Worm (Caenorhabditis elegans): ENCODE data around the gene C49A9.2.

C49A9.2 gene

DNA sequence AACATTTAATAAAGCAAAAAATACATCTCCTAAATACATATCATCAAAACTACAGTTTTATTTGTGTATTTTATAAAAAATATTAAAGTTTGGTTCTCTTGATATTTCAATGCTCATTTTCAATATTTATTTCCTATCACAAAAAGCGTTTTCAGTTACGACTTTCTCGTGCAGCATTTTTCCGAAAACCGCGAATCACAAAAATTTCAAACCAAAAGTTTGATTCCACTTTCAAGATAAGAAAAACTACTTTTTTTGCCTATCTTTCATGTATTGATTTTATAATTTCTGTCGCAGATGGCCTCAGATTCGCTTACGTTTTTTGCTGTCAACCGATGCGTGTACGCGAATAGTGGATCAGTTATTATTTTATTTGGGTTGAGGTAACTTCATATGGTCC is 5.8 kb upstream of the C49A9.2 start, which contains the start of gene C49A9.4:
TSS of gene C49A9.4 (plus strand) at position 265 of the 400 bp plus-strand sequence.
- no peak for TF ChIP-seq gei-17 (GFP tag; optimal IDR thresholded peaks at IDR 0.05)
- peak; percentile 58 for TF ChIP-seq nhr-80 (tag; optimal IDR thresholded peaks at IDR 0.05)
- no peak for TF ChIP-seq attf-3 (GFP tag; conservative IDR thresholded peaks at IDR 0.05)
- no peak for TF ChIP-seq rpc-1 (optimal IDR thresholded peaks at IDR 0.05)
- no peak for TF ChIP-seq rpc-1 (tag; optimal IDR thresholded peaks at IDR 0.05)
- TF ChIP-seq hsf-1 (GFP tag; IDR thresholded peaks at IDR 0.05): no peak
- no peak for TF ChIP-seq bed-2 (GFP tag; IDR thresholded peaks at IDR 0.05)
- TF ChIP-seq madf-8 (GFP tag; conservative IDR thresholded peaks at IDR 0.05): no peak

DNA sequence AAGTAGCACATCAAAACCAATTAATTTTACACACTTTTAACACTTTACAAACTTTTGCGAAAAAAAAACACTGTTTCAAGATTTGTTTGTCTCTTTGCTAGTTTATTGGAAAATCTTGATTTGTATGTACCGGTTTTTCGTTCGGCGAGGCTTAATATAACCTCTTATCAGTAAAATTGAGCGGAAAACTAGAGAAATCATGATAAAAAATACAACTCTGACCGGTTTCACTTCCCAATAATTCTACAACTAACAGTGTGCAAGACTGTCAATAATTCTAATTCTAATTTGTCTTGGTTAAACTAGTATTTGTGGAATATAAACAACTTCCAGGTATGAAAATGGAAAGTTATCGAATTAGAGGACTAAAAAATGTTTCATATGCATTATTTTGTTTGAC is 3.4 kb upstream of the C49A9.2 start, which contains the start of gene C49A9.3:
TSS of gene C49A9.3 (plus strand) at position 212 of the 400 bp plus-strand sequence.
- TF ChIP-seq F49E8.2 (tag; optimal IDR thresholded peaks at IDR 0.05; ENCODE audit: insufficient read depth) (no peak), T26A5.8 (tag; optimal IDR thresholded peaks at IDR 0.05) (no peak), nhr-80 (tag; optimal IDR thresholded peaks at IDR 0.05) (peak; percentile 64)

DNA sequence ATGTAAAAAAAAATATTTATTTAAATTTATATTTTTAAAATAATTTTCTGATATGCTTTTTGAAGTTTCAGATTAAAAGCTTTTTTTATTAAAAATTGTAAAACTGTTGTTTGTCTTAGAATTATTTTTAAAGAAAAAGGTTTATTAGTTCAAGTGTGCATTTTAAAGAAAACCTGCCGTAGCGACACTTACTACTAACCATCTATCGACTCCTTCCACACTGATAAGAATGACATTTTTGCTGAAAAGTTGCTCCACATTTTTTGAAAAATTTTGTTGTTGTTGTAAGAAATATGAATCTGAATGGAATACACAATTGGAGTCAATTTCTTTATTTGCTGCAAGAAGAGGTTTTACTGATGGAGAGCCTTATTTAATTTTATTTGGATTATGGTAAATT is 2.7 kb downstream of the C49A9.2 start, which contains the start of gene C49A9.1:
TSS of gene C49A9.1 (plus strand) at position 217 of the 400 bp plus-strand sequence.
- peak; percentile 19 for TF ChIP-seq nhr-80 (tag; optimal IDR thresholded peaks at IDR 0.05)
- TF ChIP-seq attf-3 (GFP tag; conservative IDR thresholded peaks at IDR 0.05): no peak

DNA sequence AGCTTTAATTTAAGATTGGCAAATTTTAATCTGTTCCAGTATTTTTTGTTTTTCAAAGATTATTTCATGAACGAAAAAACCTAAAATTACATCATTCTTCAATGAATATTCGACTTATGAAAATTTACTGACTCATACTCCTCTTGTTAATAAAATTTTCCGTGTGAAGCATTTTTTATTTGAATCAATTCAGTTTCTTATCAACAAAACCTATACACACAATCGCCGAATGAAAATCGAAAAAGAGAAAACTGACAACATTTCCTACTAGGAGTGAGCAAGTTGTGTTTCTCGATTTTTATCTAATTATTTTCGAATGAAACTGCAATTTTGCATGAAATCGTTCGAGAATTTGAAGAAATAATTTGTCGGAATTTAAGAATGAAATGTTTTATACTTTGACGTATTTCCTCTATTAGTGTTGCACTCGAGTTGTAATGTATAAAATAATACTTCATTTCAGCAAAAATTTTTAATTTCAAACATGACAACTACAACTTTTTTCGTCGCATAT is 5.4 kb downstream of the C49A9.2 start, which contains the start of gene F58F9.4:
TSS of gene F58F9.4 (plus strand) at position 464 of the 514 bp plus-strand sequence.
- TF ChIP-seq F10E7.11 (tag; optimal IDR thresholded peaks at IDR 0.05) (no peak), nhr-80 (tag; optimal IDR thresholded peaks at IDR 0.05) (peak; percentile 37), C17E4.6 (GFP tag; IDR thresholded peaks at IDR 0.05) (no peak)

DNA sequence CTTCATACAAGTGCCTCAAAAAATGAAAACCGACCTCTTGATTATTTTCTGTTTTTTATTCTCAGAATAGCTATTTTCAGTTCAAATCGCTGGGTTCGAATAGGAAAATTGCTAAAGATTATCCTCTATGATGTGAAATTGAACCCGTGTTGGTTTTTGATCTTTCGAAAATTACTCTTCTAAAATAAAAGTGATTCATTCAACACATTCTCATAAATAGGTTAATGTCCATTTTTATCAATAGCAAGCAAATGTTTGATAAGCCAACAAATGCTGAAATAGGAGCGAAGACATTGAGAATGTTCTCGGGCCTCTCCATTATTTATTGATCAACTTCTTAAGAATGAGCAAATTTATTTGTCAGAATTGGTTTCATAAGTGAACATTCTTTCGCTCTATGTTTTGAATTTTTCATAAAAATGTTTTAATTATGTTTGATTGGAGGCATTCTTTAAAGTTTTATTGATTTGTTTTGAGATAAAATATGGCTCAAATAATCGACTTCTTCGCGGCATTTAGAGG is 7.6 kb downstream of the C49A9.2 start, which contains the start of gene F58F9.3:
TSS of gene F58F9.3 (plus strand) at position 472 of the 522 bp plus-strand sequence.
- peak; percentile 37 for TF ChIP-seq nhr-80 (tag; optimal IDR thresholded peaks at IDR 0.05)
- TF ChIP-seq lin-35 (GFP tag; optimal IDR thresholded peaks at IDR 0.05): no peak
- TF ChIP-seq lag-1 (GFP tag; IDR thresholded peaks at IDR 0.05): no peak
- no peak for TF ChIP-seq F10E7.11 (tag; optimal IDR thresholded peaks at IDR 0.05)
- no peak for TF ChIP-seq Y53F4B.3 (GFP tag; IDR thresholded peaks at IDR 0.05)
- no peak for TF ChIP-seq lsy-27 (tag; optimal IDR thresholded peaks at IDR 0.05; ENCODE audit: borderline replicate concordance, insufficient read depth)
- no peak for TF ChIP-seq zim-3 (tag; optimal IDR thresholded peaks at IDR 0.05)
- no peak for TF ChIP-seq rpc-1 (optimal IDR thresholded peaks at IDR 0.05)
- TF ChIP-seq rpc-1 (tag; optimal IDR thresholded peaks at IDR 0.05): no peak

DNA sequence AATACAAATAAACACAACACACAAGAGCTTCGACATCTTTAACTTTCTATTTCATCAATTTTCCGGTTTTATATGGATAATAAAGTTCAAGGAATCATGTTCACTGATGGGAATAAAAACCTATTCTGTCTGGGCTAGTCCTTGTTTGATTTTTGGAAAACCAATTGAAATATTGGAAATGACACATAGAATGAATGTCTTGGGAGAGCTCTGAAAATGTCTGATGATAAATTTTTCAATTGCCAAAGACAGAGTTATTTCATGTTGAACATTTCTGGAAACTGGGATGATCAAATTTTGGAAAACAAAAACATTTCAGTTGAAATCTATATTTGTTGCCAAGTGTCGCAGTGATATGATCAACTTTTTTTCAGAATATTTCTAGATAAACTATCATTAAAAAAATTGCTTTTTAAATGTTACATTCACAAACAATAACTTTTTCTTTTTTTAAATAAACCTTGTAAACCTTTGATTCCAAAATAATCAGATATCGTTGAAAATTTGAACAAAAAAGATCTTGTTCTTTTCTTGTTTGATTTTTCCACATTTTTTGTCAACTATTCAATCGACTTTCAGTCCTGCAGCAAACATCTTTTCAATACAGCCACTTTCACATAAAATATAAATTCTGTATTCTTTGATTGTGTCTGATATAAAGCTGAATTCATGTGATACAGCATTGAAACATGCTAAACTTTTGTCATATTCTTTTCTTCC is 12.4 kb downstream of the C49A9.2 start, which contains the start of the genes F58F9.6 and F58F9.8:
TSS of gene F58F9.6 (minus strand) at position 101 of the 720 bp plus-strand sequence.
TSS of gene F58F9.8 (plus strand) at position 670 of the 720 bp plus-strand sequence.
- TF ChIP-seq lin-35 (GFP tag; optimal IDR thresholded peaks at IDR 0.05): no peak
- TF ChIP-seq F57C9.4 (tag; optimal IDR thresholded peaks at IDR 0.05): no peak
- no peak for TF ChIP-seq attf-6 (GFP tag; IDR thresholded peaks at IDR 0.05)
- no peak for TF ChIP-seq F33H1.4 (GFP tag; IDR thresholded peaks at IDR 0.05)
- TF ChIP-seq bed-1 (GFP tag; IDR thresholded peaks at IDR 0.05): no peak
- TF ChIP-seq aptf-2 (GFP tag; conservative IDR thresholded peaks at IDR 0.05): no peak
- TF ChIP-seq rcor-1 (GFP tag; IDR thresholded peaks at IDR 0.05): no peak
- TF ChIP-seq somi-1 (GFP tag; optimal IDR thresholded peaks at IDR 0.05): no peak
- no peak for TF ChIP-seq nfya-2 (GFP tag; IDR thresholded peaks at IDR 0.05)
- no peak for TF ChIP-seq ceh-79 (tag; optimal IDR thresholded peaks at IDR 0.05)
- TF ChIP-seq ceh-40 (GFP tag; IDR thresholded peaks at IDR 0.05): no peak
- TF ChIP-seq hlh-26 (GFP tag; conservative IDR thresholded peaks at IDR 0.05): no peak
- no peak for TF ChIP-seq egl-44 (GFP tag; IDR thresholded peaks at IDR 0.05)
